Worm (Caenorhabditis elegans): ENCODE measurements around the gene pho-1.

- TF ChIP-seq ztf-4 (tag; optimal IDR thresholded peaks at IDR 0.05) = no peak
- TF ChIP-seq nhr-12 (tag; optimal IDR thresholded peaks at IDR 0.05) = no peak
- TF ChIP-seq nhr-28 (tag; optimal IDR thresholded peaks at IDR 0.05) = no peak
- no peak for TF ChIP-seq eor-1 (tag; optimal IDR thresholded peaks at IDR 0.05)
- no peak for TF ChIP-seq nhr-11 (tag; optimal IDR thresholded peaks at IDR 0.05)
- TF ChIP-seq snpc-4 (tag; optimal IDR thresholded peaks at IDR 0.05) = no peak
- no peak for TF ChIP-seq ztf-11 (tag; optimal IDR thresholded peaks at IDR 0.05)
- TF ChIP-seq tbx-2 (tag; optimal IDR thresholded peaks at IDR 0.05) = no peak
- TF ChIP-seq elt-1 (tag; optimal IDR thresholded peaks at IDR 0.05) = no peak
- TF ChIP-seq ama-1 (optimal IDR thresholded peaks at IDR 0.05) = no peak
- no peak for TF ChIP-seq fkh-10 (GFP tag; optimal IDR thresholded peaks at IDR 0.05)
- no peak for TF ChIP-seq egl-5 (tag; optimal IDR thresholded peaks at IDR 0.05)
- no peak for TF ChIP-seq mdl-1 (tag; optimal IDR thresholded peaks at IDR 0.05)
- TF ChIP-seq lin-39 (tag; optimal IDR thresholded peaks at IDR 0.05) = no peak
Measured at ce11 chrII:5187934-5188333, 47.7 kb downstream of the pho-1 start.

Measured in whole organism, L3 larva.